Fruit fly (Drosophila melanogaster): ENCODE data around the gene CG32987.

The CG32987 gene

dm6 chr2L:8825222-8825869, 38.3 kb upstream of the CG32987 start, which contains the start of gene SoxN (continued):
- TF ChIP-seq sc (optimal IDR thresholded peaks at IDR 0.05) (no peak), sc (GFP tag; optimal IDR thresholded peaks at IDR 0.05) (no peak), CG4707 (GFP tag; optimal IDR thresholded peaks at IDR 0.05) (no peak), CG10321 (GFP tag; IDR thresholded peaks at IDR 0.05) (peak; percentile 98), Hey (tag; optimal IDR thresholded peaks at IDR 0.05) (peak; percentile 67), abd-A (tag; optimal IDR thresholded peaks at IDR 0.05) (peak; percentile 99), CG6689 (GFP tag; IDR thresholded peaks at IDR 0.05) (peak; percentile 31; the same call in 1 of the 2 replicates), CG15269 (tag; optimal IDR thresholded peaks at IDR 0.05) (no peak), CG4328 (GFP tag; optimal IDR thresholded peaks at IDR 0.05) (no peak), tap (tag; optimal IDR thresholded peaks at IDR 0.05) (no peak), zen2 (GFP tag; IDR thresholded peaks at IDR 0.05; ENCODE audit: partially characterized antibody) (peak; percentile 45; the same call in 2 of the 3 replicates), psq (GFP tag; optimal IDR thresholded peaks at IDR 0.05) (no peak), fd3F (GFP tag; optimal IDR thresholded peaks at IDR 0.05) (no peak), CG7839 (tag; optimal IDR thresholded peaks at IDR 0.05) (peak; percentile 5), CG11560 (tag; IDR thresholded peaks at IDR 0.05) (no peak), sqz (GFP tag; optimal IDR thresholded peaks at IDR 0.05) (no peak), CG17361 (GFP tag; IDR thresholded peaks at IDR 0.05) (no peak), CG6175 (GFP tag; IDR thresholded peaks at IDR 0.05) (peak; percentile 75; the same call in 2 of the 3 replicates), CG14965 (GFP tag; optimal IDR thresholded peaks at IDR 0.05; ENCODE audit: borderline replicate concordance) (no peak), ewg (GFP tag; optimal IDR thresholded peaks at IDR 0.05) (peak; percentile 95), TFAM (GFP tag; optimal IDR thresholded peaks at IDR 0.05) (no peak), Ada2b (GFP tag; IDR thresholded peaks at IDR 0.05) (no peak), CG3281 (GFP tag; optimal IDR thresholded peaks at IDR 0.05) (peak; percentile 16), CG13296 (GFP tag; optimal IDR thresholded peaks at IDR 0.05) (no peak), gcm2 (GFP tag; optimal IDR thresholded peaks at IDR 0.05) (no peak), aop (GFP tag; IDR thresholded peaks at IDR 0.05) (no peak), CG18476 (GFP tag; optimal IDR thresholded peaks at IDR 0.05) (no peak), Hr51 (GFP tag; optimal IDR thresholded peaks at IDR 0.05) (no peak), sug (tag; optimal IDR thresholded peaks at IDR 0.05) (no peak), tio (GFP tag; optimal IDR thresholded peaks at IDR 0.05) (no peak), Hmx (GFP tag; optimal IDR thresholded peaks at IDR 0.05) (no peak), Ets97D (GFP tag; optimal IDR thresholded peaks at IDR 0.05) (no peak), Optix (GFP tag; IDR thresholded peaks at IDR 0.05) (peak; percentile 35; the same call in 2 of the 3 replicates), sim (GFP tag; IDR thresholded peaks at IDR 0.05) (no peak), CG18599 (GFP tag; optimal IDR thresholded peaks at IDR 0.05) (no peak), btn (GFP tag; optimal IDR thresholded peaks at IDR 0.05) (no peak), D19B (GFP tag; optimal IDR thresholded peaks at IDR 0.05) (no peak), run (tag; optimal IDR thresholded peaks at IDR 0.05) (peak; percentile 28), CG15479 (GFP tag; optimal IDR thresholded peaks at IDR 0.05) (peak; percentile 99), gro (GFP tag; optimal IDR thresholded peaks at IDR 0.05) (peak; percentile 32), her (GFP tag; optimal IDR thresholded peaks at IDR 0.05) (peak; percentile 37), Sin3A (optimal IDR thresholded peaks at IDR 0.05) (no peak), CG6254 (GFP tag; optimal IDR thresholded peaks at IDR 0.05) (no peak), CG32772 (GFP tag; IDR thresholded peaks at IDR 0.05) (no peak), bbx (GFP tag; IDR thresholded peaks at IDR 0.05; ENCODE audit: partially characterized antibody) (peak; percentile 59; the same call in 1 of the 2 replicates), CG15514 (GFP tag; optimal IDR thresholded peaks at IDR 0.05) (no peak), Doc3 (GFP tag; IDR thresholded peaks at IDR 0.05; ENCODE audit: partially characterized antibody) (no peak; the same call in 2 of the 3 replicates), CG43689 (GFP tag; IDR thresholded peaks at IDR 0.05) (no peak), nerfin-2 (GFP tag; IDR thresholded peaks at IDR 0.05; ENCODE audit: partially characterized antibody) (no peak), Mes4 (GFP tag; optimal IDR thresholded peaks at IDR 0.05) (no peak)

Data from whole organism, embryonic.